Fruit fly (Drosophila melanogaster): ENCODE results near the gene AP-1mu.

Gene AP-1mu

dm6 chr3R:9571523-9571922 lies 12.2 kb upstream of the AP-1mu start, which contains the start of gene CG9396:
CG9396 (minus strand) TSS chr3R:9571623.
- TF ChIP-seq sage (GFP tag; optimal IDR thresholded peaks at IDR 0.05): no peak
- TF ChIP-seq br (GFP tag; optimal IDR thresholded peaks at IDR 0.05): no peak
- no peak for TF ChIP-seq Abd-B (GFP tag; optimal IDR thresholded peaks at IDR 0.05)
- no peak for TF ChIP-seq ey (GFP tag; optimal IDR thresholded peaks at IDR 0.05)
- no peak for TF ChIP-seq brk (GFP tag; optimal IDR thresholded peaks at IDR 0.05)
- no peak for TF ChIP-seq Hr83 (GFP tag; optimal IDR thresholded peaks at IDR 0.05; ENCODE audit: poor library complexity, severe bottlenecking)
- TF ChIP-seq N (GFP tag; optimal IDR thresholded peaks at IDR 0.05): no peak
- no peak for TF ChIP-seq Sp1 (GFP tag; optimal IDR thresholded peaks at IDR 0.05)
- no peak for TF ChIP-seq CG32264 (GFP tag; optimal IDR thresholded peaks at IDR 0.05)
- no peak for TF ChIP-seq foxo (GFP tag; optimal IDR thresholded peaks at IDR 0.05)

- TF ChIP-seq br (GFP tag; optimal IDR thresholded peaks at IDR 0.05) (no peak), Vsx2 (GFP tag; optimal IDR thresholded peaks at IDR 0.05; ENCODE audit: partially characterized antibody) (no peak), Rel (GFP tag; optimal IDR thresholded peaks at IDR 0.05) (no peak), Rel (tag; optimal IDR thresholded peaks at IDR 0.05) (peak; percentile 93)
Measured at dm6 chr3R:9570657-9571056, 11.3 kb upstream of the AP-1mu start.

DNA sequence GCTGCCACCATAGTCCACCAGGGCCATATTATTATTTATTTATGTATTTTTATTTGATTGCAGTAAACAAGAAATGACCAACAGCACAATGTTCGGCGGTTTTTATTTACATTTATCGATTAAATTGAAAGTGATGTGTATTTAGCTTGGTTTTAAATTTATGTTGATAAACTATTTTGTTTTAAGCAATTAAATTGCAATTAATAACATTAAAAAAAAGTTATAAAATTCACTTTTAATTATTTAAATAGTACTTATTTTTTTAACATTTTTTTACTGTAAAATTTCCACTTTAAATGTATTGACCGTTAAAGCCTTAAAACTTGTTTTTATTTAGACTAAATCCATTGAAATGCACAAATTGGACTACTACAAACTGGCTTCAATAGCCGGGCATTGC lies 10.8 kb upstream of the AP-1mu start, which contains the start of gene CG16790:
CG16790 (minus strand) TSS at position 101 of the 400 bp plus-strand sequence.
- no peak for TF ChIP-seq Abd-B (GFP tag; optimal IDR thresholded peaks at IDR 0.05)
- peak; percentile 47 for TF ChIP-seq Myc (optimal IDR thresholded peaks at IDR 0.05)
- TF ChIP-seq jim (GFP tag; optimal IDR thresholded peaks at IDR 0.05): no peak

DNA sequence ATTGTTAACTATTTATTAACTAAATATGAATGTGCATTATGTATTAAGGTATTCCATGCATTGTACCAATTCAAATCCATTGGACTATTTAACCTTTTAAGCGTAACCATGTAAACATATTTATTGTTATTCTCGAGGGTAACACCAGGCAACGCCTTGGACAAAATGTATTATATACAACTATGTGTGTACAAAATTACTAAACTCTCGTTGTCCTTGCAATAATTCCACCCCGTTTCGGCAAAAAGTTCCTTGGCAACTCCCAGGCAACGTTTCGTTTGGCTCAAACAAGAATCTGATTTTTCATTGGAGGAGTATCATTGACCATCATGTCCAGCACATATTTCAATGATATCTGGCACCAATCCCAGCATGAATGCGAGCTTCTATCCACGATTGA lies 6.6 kb upstream of the AP-1mu start, which contains the start of gene CG16789:
CG16789 (plus strand) TSS at position 301 of the 400 bp plus-strand sequence.
- TF ChIP-seq pan (optimal IDR thresholded peaks at IDR 0.05) (no peak), CrebA (GFP tag; optimal IDR thresholded peaks at IDR 0.05; ENCODE audit: borderline replicate concordance) (no peak), lola (GFP tag; optimal IDR thresholded peaks at IDR 0.05) (no peak), sage (GFP tag; optimal IDR thresholded peaks at IDR 0.05) (no peak), Hr83 (GFP tag; optimal IDR thresholded peaks at IDR 0.05; ENCODE audit: poor library complexity, severe bottlenecking) (no peak), Mio (GFP tag; optimal IDR thresholded peaks at IDR 0.05) (no peak), h (GFP tag; optimal IDR thresholded peaks at IDR 0.05) (no peak), HLH106 (tag; optimal IDR thresholded peaks at IDR 0.05) (no peak), Rel (GFP tag; optimal IDR thresholded peaks at IDR 0.05) (no peak), Rel (tag; optimal IDR thresholded peaks at IDR 0.05) (no peak), N (GFP tag; optimal IDR thresholded peaks at IDR 0.05) (no peak), Dif (GFP tag; optimal IDR thresholded peaks at IDR 0.05; ENCODE audit: partially characterized antibody) (no peak), rgr (GFP tag; optimal IDR thresholded peaks at IDR 0.05) (no peak), Myc (optimal IDR thresholded peaks at IDR 0.05) (no peak), Vsx2 (GFP tag; optimal IDR thresholded peaks at IDR 0.05; ENCODE audit: partially characterized antibody) (no peak), Sp1 (GFP tag; optimal IDR thresholded peaks at IDR 0.05) (no peak), dl (GFP tag; optimal IDR thresholded peaks at IDR 0.05; ENCODE audit: insufficient read depth in 1 of 2, partially characterized antibody in 2 of 2) (no peak), jim (GFP tag; optimal IDR thresholded peaks at IDR 0.05) (no peak), br (GFP tag; optimal IDR thresholded peaks at IDR 0.05) (no peak)

DNA sequence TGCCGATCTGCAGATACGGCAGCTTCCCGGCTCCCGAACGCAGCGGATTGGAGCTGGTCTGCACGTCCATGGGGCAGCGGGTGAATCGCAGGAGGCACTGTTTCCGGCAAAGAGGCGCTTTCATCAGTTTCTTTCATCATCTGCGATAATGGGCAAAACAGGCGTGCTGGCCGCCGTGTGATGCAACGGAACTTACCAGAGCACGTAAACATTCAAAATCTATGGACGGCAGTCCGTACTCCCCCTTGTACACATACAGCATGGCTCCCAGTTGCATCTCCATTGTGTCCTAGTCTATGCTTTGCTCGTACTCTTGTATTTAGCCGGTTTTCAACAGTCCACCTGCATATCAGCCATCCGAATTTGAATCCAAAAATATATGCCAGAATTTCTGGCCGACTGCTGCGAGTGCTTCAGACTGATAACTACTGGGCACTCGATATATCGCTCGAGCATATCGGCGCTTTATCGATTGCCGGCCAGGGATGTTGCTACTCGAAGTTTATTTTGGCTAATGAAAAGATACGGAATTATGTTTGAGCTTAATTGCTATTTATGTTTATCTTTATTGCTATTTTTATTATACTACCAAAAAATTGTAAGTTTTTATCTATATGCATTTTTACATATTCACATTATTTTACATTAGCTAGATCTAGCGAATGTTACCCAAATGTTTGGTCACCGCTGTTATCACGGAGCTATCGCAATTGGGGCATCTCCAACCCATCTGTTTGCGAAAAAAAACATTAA lies 4.1 kb upstream of the AP-1mu start, which contains the start of the genes CG9393 and Vps45:
CG9393 (minus strand) TSS at position 434 of the 753 bp plus-strand sequence.
Vps45 (plus strand) TSS at position 685 of the 753 bp plus-strand sequence.
- TF ChIP-seq Sp1 (GFP tag; optimal IDR thresholded peaks at IDR 0.05) (peak; percentile 45), sv (GFP tag; optimal IDR thresholded peaks at IDR 0.05) (peak; percentile 73), ey (GFP tag; optimal IDR thresholded peaks at IDR 0.05) (peak; percentile 65), Vsx2 (GFP tag; optimal IDR thresholded peaks at IDR 0.05; ENCODE audit: partially characterized antibody) (no peak), GATAd (GFP tag; optimal IDR thresholded peaks at IDR 0.05) (peak; percentile 49), h (GFP tag; optimal IDR thresholded peaks at IDR 0.05) (peak; percentile 75), Dif (GFP tag; optimal IDR thresholded peaks at IDR 0.05; ENCODE audit: partially characterized antibody) (no peak), Mio (GFP tag; optimal IDR thresholded peaks at IDR 0.05) (no peak), foxo (GFP tag; optimal IDR thresholded peaks at IDR 0.05) (peak in 1 of 2 experiments; percentile 78), CrebA (GFP tag; optimal IDR thresholded peaks at IDR 0.05; ENCODE audit: borderline replicate concordance) (no peak), tai (GFP tag; optimal IDR thresholded peaks at IDR 0.05) (no peak), Rel (GFP tag; optimal IDR thresholded peaks at IDR 0.05) (no peak), Rel (tag; optimal IDR thresholded peaks at IDR 0.05) (peak; percentile 74), Myc (optimal IDR thresholded peaks at IDR 0.05) (peak; percentile 95), Hr83 (GFP tag; optimal IDR thresholded peaks at IDR 0.05; ENCODE audit: poor library complexity, severe bottlenecking) (peak; percentile 7), OdsH (GFP tag; optimal IDR thresholded peaks at IDR 0.05) (peak; percentile 66), CG9705 (GFP tag; optimal IDR thresholded peaks at IDR 0.05) (peak; percentile 46), pan (optimal IDR thresholded peaks at IDR 0.05) (no peak), rgr (GFP tag; optimal IDR thresholded peaks at IDR 0.05) (peak; percentile 51), psq (GFP tag; optimal IDR thresholded peaks at IDR 0.05) (peak; percentile 57), woc (GFP tag; optimal IDR thresholded peaks at IDR 0.05) (peak; percentile 90), lola (GFP tag; optimal IDR thresholded peaks at IDR 0.05) (no peak), dl (GFP tag; optimal IDR thresholded peaks at IDR 0.05; ENCODE audit: insufficient read depth in 1 of 2, partially characterized antibody in 2 of 2) (no peak), jim (GFP tag; optimal IDR thresholded peaks at IDR 0.05) (no peak), Hr78 (GFP tag; optimal IDR thresholded peaks at IDR 0.05) (no peak), HLH106 (tag; optimal IDR thresholded peaks at IDR 0.05) (peak; percentile 65), sage (GFP tag; optimal IDR thresholded peaks at IDR 0.05) (no peak), Jra (GFP tag; optimal IDR thresholded peaks at IDR 0.05) (no peak), Dfd (GFP tag; optimal IDR thresholded peaks at IDR 0.05) (no peak)
